Worm (Caenorhabditis elegans) whole organism, L4 larva: Measurements from ENCODE around the gene lars-1.
A peak's percentile ranks its signal among the peaks of the same experiment; 100 is the strongest.

Experiments
- D1046.2 ChIP-seq: fragments of 200-800 bp; sonication (Bioruptor generic); IDR thresholded peaks from 2 replicates; pipeline ENCODE4 v1.3.6; 2022; ENCODE audit warnings: missing genetic modification characterization, missing compliant biosample characterization
- F10B5.3 ChIP-seq: sonication (generic microtip); optimal IDR thresholded peaks from 2 replicates; lab custom pipeline; 2016; ENCODE audit warnings: mild to moderate bottlenecking, missing genetic modification characterization, missing compliant biosample characterization
- T20F7.1 ChIP-seq: fragments of 200-800 bp; sonication (Bioruptor generic); optimal IDR thresholded peaks from 2 replicates; lab custom pipeline; 2018; ENCODE audit warnings: mild to moderate bottlenecking, missing genetic modification characterization, missing compliant biosample characterization
- Y105C5A.15 ChIP-seq: fragments of 200-800 bp; sonication (Bioruptor generic); IDR thresholded peaks from 2 replicates; pipeline ENCODE4 v1.3.6; 2022; ENCODE audit warnings: missing genetic modification characterization, missing compliant biosample characterization
- Y5F2A.4 ChIP-seq: fragments of 200-800 bp; sonication (Bioruptor generic); optimal IDR thresholded peaks from 2 replicates; lab custom pipeline; 2018; ENCODE audit warnings: mild to moderate bottlenecking, missing genetic modification characterization, missing compliant biosample characterization
- ZK337.2 ChIP-seq: fragments of 200-800 bp; sonication (Bioruptor generic); IDR thresholded peaks from 2 replicates; pipeline ENCODE4 v1.3.6; 2022; ENCODE audit warnings: missing genetic modification reagents, missing genetic modification characterization, missing compliant biosample characterization
- ZK546.5 ChIP-seq, 2 experiments: sonication (generic microtip); optimal IDR thresholded peaks; 2 replicates each; lab custom pipeline; 2017; ENCODE audit warnings: missing biosample characterization in 2 of 2, missing genetic modification characterization in 2 of 2
- ama-1 ChIP-seq: fragments of 150-350 bp; optimal IDR thresholded peaks from 2 replicates; lab custom pipeline; 2014; ENCODE audit warnings: inconsistent platforms, mixed read lengths
- arid-1 ChIP-seq: fragments of 200-800 bp; sonication (Bioruptor generic); conservative IDR thresholded peaks from 2 replicates; pipeline ENCODE4 v1.3.6; 2022; ENCODE audit warnings: missing genetic modification reagents, missing genetic modification characterization, missing compliant biosample characterization
- ceh-28 ChIP-seq: fragments of 150-350 bp; optimal IDR thresholded peaks from 2 replicates; lab custom pipeline; 2014; ENCODE audit warnings: missing biosample characterization, missing genetic modification reagents, missing genetic modification characterization
- ceh-32 ChIP-seq: sonication (generic microtip); optimal IDR thresholded peaks from 2 replicates; lab custom pipeline; 2016; ENCODE audit warnings: mild to moderate bottlenecking, missing genetic modification characterization, missing compliant biosample characterization; ENCODE audit not compliant: poor library complexity
- ceh-62 ChIP-seq: sonication (generic microtip); optimal IDR thresholded peaks from 2 replicates; lab custom pipeline; 2017; ENCODE audit warnings: missing biosample characterization, missing genetic modification characterization
- ces-1 ChIP-seq: fragments of 150-350 bp; sonication (generic microtip); optimal IDR thresholded peaks from 4 replicates; lab custom pipeline; 2014; ENCODE audit warnings: missing biosample characterization, missing genetic modification reagents, missing genetic modification characterization
- ctbp-1 ChIP-seq: fragments of 200-800 bp; sonication (Bioruptor generic); IDR thresholded peaks from 2 replicates; pipeline ENCODE4 v1.3.6; 2022; ENCODE audit warnings: missing genetic modification reagents, missing genetic modification characterization, missing compliant biosample characterization
- daf-12 ChIP-seq: fragments of 150-350 bp; optimal IDR thresholded peaks from 2 replicates; lab custom pipeline; 2014; ENCODE audit warnings: missing biosample characterization, missing genetic modification reagents, missing genetic modification characterization
- dmd-6 ChIP-seq: fragments of 200-800 bp; sonication (Bioruptor generic); IDR thresholded peaks from 2 replicates; pipeline ENCODE4 v1.3.6; 2022; ENCODE audit warnings: missing genetic modification reagents, missing genetic modification characterization, missing compliant biosample characterization
- dmd-8 ChIP-seq: fragments of 200-800 bp; sonication (Bioruptor generic); IDR thresholded peaks from 2 replicates; pipeline ENCODE4 v1.3.6; 2022; ENCODE audit warnings: missing genetic modification characterization, missing compliant biosample characterization
- dve-1 ChIP-seq: sonication (generic microtip); optimal IDR thresholded peaks from 2 replicates; lab custom pipeline; 2017; ENCODE audit warnings: antibody characterized with exemption, mild to moderate bottlenecking, missing genetic modification characterization, missing compliant biosample characterization; ENCODE audit not compliant: insufficient read depth
- egl-27 ChIP-seq: sonication (generic microtip); optimal IDR thresholded peaks from 3 replicates; lab custom pipeline; 2017; ENCODE audit warnings: missing biosample characterization, missing genetic modification reagents, missing genetic modification characterization
- egl-43 ChIP-seq: fragments of 200-800 bp; sonication (Bioruptor generic); IDR thresholded peaks from 2 replicates; pipeline ENCODE4 v1.3.6; 2022; ENCODE audit warnings: missing genetic modification reagents, missing genetic modification characterization, missing compliant biosample characterization
- fos-1 ChIP-seq: fragments of 150-350 bp; optimal IDR thresholded peaks from 2 replicates; lab custom pipeline; 2014; ENCODE audit warnings: missing biosample characterization, missing genetic modification characterization
- hlh-11 ChIP-seq: fragments of 200-800 bp; sonication (Bioruptor generic); optimal IDR thresholded peaks from 2 replicates; lab custom pipeline; 2018; ENCODE audit warnings: mild to moderate bottlenecking, missing genetic modification characterization, missing compliant biosample characterization
- hmg-1.1 ChIP-seq: fragments of 200-800 bp; sonication (Bioruptor generic); IDR thresholded peaks from 2 replicates; pipeline ENCODE4 v1.3.6; 2022; ENCODE audit warnings: missing genetic modification reagents, missing genetic modification characterization, missing compliant biosample characterization
- lin-29 ChIP-seq: fragments of 200-800 bp; sonication (Bioruptor generic); IDR thresholded peaks from 2 replicates; pipeline ENCODE4 v1.3.6; 2022; ENCODE audit warnings: missing genetic modification reagents, missing genetic modification characterization, missing compliant biosample characterization
- lsy-2 ChIP-seq, 2 experiments: fragments of 150-350 bp in 1 of 2; sonication (generic microtip) in 1 of 2; optimal IDR thresholded peaks; 2 replicates each; lab custom pipeline; 2014 to 2017; ENCODE audit warnings: missing biosample characterization in 2 of 2, missing genetic modification characterization in 2 of 2
- madf-5 ChIP-seq, 2 experiments: fragments of 200-800 bp; sonication (Bioruptor generic); IDR thresholded peaks; 2 replicates each; pipeline ENCODE4 v1.3.6; 2022; ENCODE audit warnings: missing compliant biosample characterization in 2 of 2, missing genetic modification characterization in 2 of 2
- madf-9 ChIP-seq: fragments of 200-800 bp; sonication (Bioruptor generic); conservative IDR thresholded peaks from 2 replicates; pipeline ENCODE4 v1.3.6; 2022; ENCODE audit warnings: missing genetic modification reagents, missing genetic modification characterization, missing compliant biosample characterization
- mdt-29 ChIP-seq: fragments of 200-800 bp; sonication (Bioruptor generic); IDR thresholded peaks from 2 replicates; pipeline ENCODE4 v1.3.6; 2022; ENCODE audit warnings: missing genetic modification reagents, missing genetic modification characterization, missing compliant biosample characterization
- mep-1 ChIP-seq: fragments of 150-350 bp; sonication (generic microtip); optimal IDR thresholded peaks from 3 replicates; lab custom pipeline; 2014; ENCODE audit warnings: missing biosample characterization, missing genetic modification characterization
- nhr-10 ChIP-seq: fragments of 150-350 bp; optimal IDR thresholded peaks from 2 replicates; lab custom pipeline; 2014; ENCODE audit warnings: missing biosample characterization, missing genetic modification characterization
- nhr-102 ChIP-seq: sonication (generic microtip); optimal IDR thresholded peaks from 2 replicates; lab custom pipeline; 2016; ENCODE audit warnings: mild to moderate bottlenecking, missing genetic modification characterization, moderate library complexity, missing compliant biosample characterization
- nhr-111 ChIP-seq: fragments of 200-800 bp; sonication (Bioruptor generic); optimal IDR thresholded peaks from 2 replicates; lab custom pipeline; 2018; ENCODE audit warnings: mild to moderate bottlenecking, missing genetic modification characterization, missing compliant biosample characterization
- nhr-237 ChIP-seq: sonication (generic microtip); optimal IDR thresholded peaks from 2 replicates; lab custom pipeline; 2017; ENCODE audit warnings: missing biosample characterization, missing genetic modification characterization
- nhr-28 ChIP-seq: fragments of 150-350 bp; optimal IDR thresholded peaks from 2 replicates; lab custom pipeline; 2014; ENCODE audit warnings: missing biosample characterization, missing genetic modification characterization
- nhr-42 ChIP-seq: fragments of 200-800 bp; sonication (Bioruptor generic); IDR thresholded peaks from 2 replicates; pipeline ENCODE4 v1.3.6; 2022; ENCODE audit warnings: missing genetic modification characterization, missing compliant biosample characterization
- nhr-6 ChIP-seq: fragments of 150-350 bp; optimal IDR thresholded peaks from 2 replicates; lab custom pipeline; 2014; ENCODE audit warnings: missing biosample characterization, missing genetic modification characterization
- nhr-76 ChIP-seq: fragments of 150-350 bp; optimal IDR thresholded peaks from 2 replicates; lab custom pipeline; 2014; ENCODE audit warnings: missing biosample characterization, missing genetic modification characterization
- nhr-77 ChIP-seq: fragments of 150-350 bp; optimal IDR thresholded peaks from 2 replicates; lab custom pipeline; 2014; ENCODE audit warnings: missing biosample characterization, missing genetic modification characterization
- pha-4 ChIP-seq, 2 experiments: fragments of 150-350 bp in 1 of 2; fragments of 200-800 bp in 1 of 2; sonication (Bioruptor generic) in 1 of 2; IDR thresholded peaks in 1 of 2; optimal IDR thresholded peaks in 1 of 2; 2 replicates each; pipeline versions ENCODE4 v1.3.6 to Lab custom; 2014 to 2022; ENCODE audit warnings: missing genetic modification characterization in 2 of 2, missing genetic modification reagents in 2 of 2, missing biosample characterization in 1 of 2, missing compliant biosample characterization in 1 of 2
- php-3 ChIP-seq: fragments of 200-800 bp; sonication (Bioruptor generic); IDR thresholded peaks from 2 replicates; pipeline ENCODE4 v1.3.6; 2022; ENCODE audit warnings: missing genetic modification reagents, missing genetic modification characterization, missing compliant biosample characterization
- pqm-1 ChIP-seq: sonication (generic microtip); optimal IDR thresholded peaks from 2 replicates; lab custom pipeline; 2017; ENCODE audit warnings: missing biosample characterization, missing genetic modification characterization
- snpc-1.2 ChIP-seq: fragments of 200-800 bp; sonication (Bioruptor generic); IDR thresholded peaks from 2 replicates; pipeline ENCODE4 v1.3.6; 2022; ENCODE audit warnings: missing genetic modification reagents, missing genetic modification characterization, missing compliant biosample characterization
- tag-97 ChIP-seq: fragments of 200-800 bp; sonication (Bioruptor generic); IDR thresholded peaks from 2 replicates; pipeline ENCODE4 v1.3.6; 2022; ENCODE audit warnings: missing genetic modification characterization, missing compliant biosample characterization
- unc-39 ChIP-seq: sonication (generic microtip); optimal IDR thresholded peaks from 2 replicates; lab custom pipeline; 2017; ENCODE audit warnings: missing biosample characterization, missing genetic modification characterization
- vab-7 ChIP-seq: fragments of 200-800 bp; sonication (Bioruptor generic); IDR thresholded peaks from 2 replicates; pipeline ENCODE4 v1.3.6; 2022; ENCODE audit warnings: missing genetic modification reagents, missing genetic modification characterization, missing compliant biosample characterization
- ztf-11 ChIP-seq: fragments of 150-350 bp; optimal IDR thresholded peaks from 2 replicates; lab custom pipeline; 2014; ENCODE audit warnings: missing biosample characterization, missing genetic modification characterization

The lars-1 gene

DNA sequence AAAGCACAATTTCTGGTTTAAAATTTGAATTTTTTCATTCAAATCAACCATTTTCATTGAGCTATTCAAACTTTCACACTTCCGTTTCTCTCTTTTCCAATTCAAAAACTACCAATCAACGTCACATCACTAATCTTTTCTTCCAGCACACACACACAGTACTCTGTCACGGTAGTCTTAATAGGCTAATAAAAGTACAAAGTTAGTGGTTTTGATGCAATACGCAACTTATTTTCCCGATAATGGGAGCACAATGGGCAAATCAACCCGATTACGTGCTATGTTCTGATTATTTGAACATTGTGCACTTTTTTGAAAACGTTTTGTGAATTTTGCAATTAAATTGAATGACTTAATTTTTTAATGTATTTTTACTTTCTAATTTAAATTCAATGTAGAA is 40.8 kb upstream of the lars-1 start:
- TF ChIP-seq php-3 (GFP tag; lab: Robert Waterston, UW) = peak; percentile 31; the same call in 1 of the 2 replicates
- peak; percentile 72; the same call in 1 of the 2 replicates for TF ChIP-seq dmd-6 (GFP tag; lab: Robert Waterston, UW)
- TF ChIP-seq pqm-1 (tag; lab: Kevin White, UChicago) = peak; percentile 78
- TF ChIP-seq dve-1 (tag; lab: Kevin White, UChicago) = peak; percentile 37
- peak; percentile 75 for TF ChIP-seq nhr-28 (tag; lab: Kevin White, UChicago)
- TF ChIP-seq ztf-11 = no peak
- TF ChIP-seq nhr-111 (GFP tag; lab: Kevin White, UChicago) = no peak
- peak; percentile 7 for TF ChIP-seq T20F7.1 (GFP tag; lab: Kevin White, UChicago)
- peak; percentile 51 for TF ChIP-seq hlh-11 (tag; lab: Kevin White, UChicago)
- peak; percentile 9 for TF ChIP-seq nhr-77 (tag; lab: Kevin White, UChicago)
- no peak for TF ChIP-seq nhr-76 (tag; lab: Kevin White, UChicago)
- TF ChIP-seq, all 104 proteins: peak for 8

DNA sequence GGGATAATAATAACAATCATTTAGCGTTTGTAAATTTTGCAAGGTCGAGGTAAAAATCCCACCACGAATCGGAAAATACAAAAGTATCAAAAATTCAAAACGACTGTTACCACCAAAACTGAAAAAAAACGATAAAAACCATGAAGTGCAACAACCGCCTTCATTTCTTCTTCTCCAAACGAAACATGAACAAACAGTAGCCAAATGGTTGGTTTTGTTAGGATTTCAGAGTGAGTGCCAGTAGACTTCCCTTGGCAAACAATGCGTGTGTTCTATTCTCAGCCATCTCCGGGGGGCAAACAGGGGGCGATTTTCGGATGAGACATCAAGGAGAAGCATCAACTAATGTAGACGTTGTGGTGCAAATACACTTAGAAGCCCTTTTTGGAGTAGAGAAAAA is 38.1 kb upstream of the lars-1 start:
- no peak for TF ChIP-seq lsy-2 (tag; optimal IDR thresholded peaks at IDR 0.05; lab: Kevin White, UChicago)
- TF ChIP-seq nhr-76 (tag; lab: Kevin White, UChicago) = no peak
- no peak for TF ChIP-seq pqm-1 (tag; lab: Kevin White, UChicago)
- TF ChIP-seq php-3 (GFP tag; lab: Robert Waterston, UW) = no peak
- TF ChIP-seq snpc-1.2 (GFP tag; lab: Robert Waterston, UW) = no peak
- TF ChIP-seq Y5F2A.4 (GFP tag; lab: Kevin White, UChicago) = no peak
- no peak for TF ChIP-seq ctbp-1
- no peak for TF ChIP-seq vab-7
- TF ChIP-seq F10B5.3 (tag; lab: Kevin White, UChicago) = no peak

DNA sequence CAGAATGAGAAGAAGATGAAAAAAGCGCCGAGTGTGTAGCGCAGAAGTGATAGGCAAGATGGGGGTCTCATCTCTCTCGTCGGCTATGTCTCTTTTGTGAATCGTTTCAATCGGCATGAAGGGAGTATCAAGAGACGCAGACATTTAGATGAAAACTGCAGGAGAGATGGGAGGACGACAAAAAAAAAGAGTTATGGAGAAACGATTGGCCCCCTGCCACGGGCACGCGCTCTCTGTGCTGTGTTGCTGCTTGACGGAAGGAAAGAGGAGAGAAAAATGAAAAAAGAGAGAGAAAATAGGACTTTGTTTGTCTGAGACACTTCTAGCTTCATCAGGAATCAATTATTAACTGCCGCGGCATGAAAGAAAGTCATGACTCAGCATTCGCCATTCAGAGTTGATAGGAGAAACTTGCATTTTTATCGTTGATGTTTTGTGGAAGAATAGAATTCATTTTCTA is 37.1 kb upstream of the lars-1 start:
- TF ChIP-seq ama-1 = no peak
- TF ChIP-seq tag-97 (GFP tag; lab: Robert Waterston, UW) = no peak
- TF ChIP-seq D1046.2 (GFP tag; lab: Robert Waterston, UW) = no peak
- peak; percentile 43; the same call in 1 of the 2 replicates for TF ChIP-seq madf-9
- peak; percentile 72 for TF ChIP-seq egl-43 (GFP tag; lab: Robert Waterston, UW)
- no peak for TF ChIP-seq nhr-111 (GFP tag; lab: Kevin White, UChicago)
- peak; percentile 91 for TF ChIP-seq nhr-28 (tag; lab: Kevin White, UChicago)
- no peak for TF ChIP-seq daf-12 (tag; lab: Kevin White, UChicago)
- no peak for TF ChIP-seq egl-27 (tag; lab: Kevin White, UChicago)
- TF ChIP-seq nhr-10 (tag; lab: Kevin White, UChicago) = peak; percentile 83
- TF ChIP-seq ces-1 (GFP tag; lab: Kevin White, UChicago) = peak; percentile 57
- TF ChIP-seq nhr-42 (GFP tag; lab: Robert Waterston, UW) = no peak
- TF ChIP-seq php-3 (GFP tag; lab: Robert Waterston, UW) = 0 out of 2 replicates have a peak, but pooled peaks have one; percentile 15
- TF ChIP-seq lin-29 (GFP tag; lab: Robert Waterston, UW) = no peak
- no peak for TF ChIP-seq ZK337.2 (GFP tag; lab: Robert Waterston, UW)
- peak; percentile 86 for TF ChIP-seq hmg-1.1 (GFP tag; lab: Robert Waterston, UW)
- TF ChIP-seq dve-1 (tag; lab: Kevin White, UChicago) = peak; percentile 90
- TF ChIP-seq nhr-102 = peak; percentile 4
- TF ChIP-seq pha-4 (GFP tag; IDR thresholded peaks at IDR 0.05; lab: Robert Waterston, UW) = peak; percentile 15; the same call in 1 of the 2 replicates
- TF ChIP-seq pha-4 (tag; optimal IDR thresholded peaks at IDR 0.05; lab: Kevin White, UChicago) = no peak
- TF ChIP-seq ZK546.5 (tag; optimal IDR thresholded peaks at IDR 0.05; lab: Kevin White, UChicago) = no peak
- TF ChIP-seq Y105C5A.15 (GFP tag; lab: Robert Waterston, UW) = no peak
- TF ChIP-seq fos-1 (tag; lab: Kevin White, UChicago) = no peak
- peak; percentile 93 for TF ChIP-seq mep-1 (tag; lab: Kevin White, UChicago)
- TF ChIP-seq unc-39 (tag; lab: Kevin White, UChicago) = no peak
- no peak for TF ChIP-seq nhr-237
- no peak for TF ChIP-seq ceh-28 (tag; lab: Kevin White, UChicago)
- peak; percentile 84 to 90 for TF ChIP-seq lsy-2 (tag; optimal IDR thresholded peaks at IDR 0.05; lab: Kevin White, UChicago)
- peak; percentile 89 for TF ChIP-seq dmd-6 (GFP tag; lab: Robert Waterston, UW)
- peak; percentile 73 for TF ChIP-seq nhr-6 (tag; lab: Kevin White, UChicago)
- TF ChIP-seq madf-5 (GFP tag; IDR thresholded peaks at IDR 0.05; lab: Robert Waterston, UW) = no peak
- peak; percentile 50 for TF ChIP-seq ceh-32 (tag; lab: Kevin White, UChicago)
- TF ChIP-seq arid-1 (GFP tag; lab: Robert Waterston, UW) = peak; percentile 72
- TF ChIP-seq dmd-8 (GFP tag; lab: Robert Waterston, UW) = no peak; the same call in 1 of the 2 replicates
- TF ChIP-seq ceh-62 (tag; lab: Kevin White, UChicago) = no peak
- TF ChIP-seq mdt-29 = no peak
- no peak for TF ChIP-seq Y5F2A.4 (GFP tag; lab: Kevin White, UChicago)
